Fruit fly (Drosophila melanogaster) whole organism: ENCODE measurements around the gene Sys1.

Experiments used
- psq ChIP-seq: fragments of >200 bp; optimal IDR thresholded peaks from 2 replicates; lab custom pipeline; 2017
- usp ChIP-seq: fragments of >200 bp; optimal IDR thresholded peaks from 2 replicates; lab custom pipeline; 2017; ENCODE audit warnings: missing biosample characterization, missing genetic modification characterization, mixed read lengths

- TF ChIP-seq usp (GFP tag; lab: Kevin White, UChicago) = no peak
- no peak for TF ChIP-seq psq (lab: Kevin White, UChicago)
Measured at dm6 chr3R:8701197-8701596, 48.6 kb downstream of the Sys1 start.
